Worm (Caenorhabditis elegans): ENCODE data around the gene arx-5.

arx-5 gene

DNA sequence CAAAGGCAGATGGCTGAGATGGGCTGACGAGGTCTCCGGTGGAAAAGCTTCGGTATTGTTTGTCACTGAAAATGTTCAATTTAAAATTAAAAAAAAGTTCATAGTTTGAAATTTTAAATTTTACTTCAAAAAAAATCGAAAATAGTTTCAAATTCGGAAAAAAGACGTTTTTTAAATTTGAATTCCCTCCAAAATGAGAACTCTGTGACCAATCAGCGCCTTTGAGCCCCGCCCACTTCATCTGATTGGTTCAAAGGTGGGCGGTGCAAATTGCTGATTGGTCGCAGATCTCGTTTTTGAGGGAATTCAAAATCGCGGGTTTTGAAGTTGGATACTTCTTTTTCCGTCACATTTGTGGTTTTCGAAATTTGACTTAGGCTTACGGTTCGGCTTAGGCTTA, 20.4 kb upstream of the arx-5 start:
- TF ChIP-seq peb-1 (tag; optimal IDR thresholded peaks at IDR 0.05) (no peak), ceh-16 (tag; optimal IDR thresholded peaks at IDR 0.05) (no peak), lin-39 (tag; optimal IDR thresholded peaks at IDR 0.05) (no peak), nhr-12 (tag; optimal IDR thresholded peaks at IDR 0.05) (no peak), dmd-4 (tag; optimal IDR thresholded peaks at IDR 0.05) (no peak), snpc-4 (tag; optimal IDR thresholded peaks at IDR 0.05) (no peak), zag-1 (tag; optimal IDR thresholded peaks at IDR 0.05) (no peak), sem-4 (tag; optimal IDR thresholded peaks at IDR 0.05) (no peak), nhr-6 (tag; optimal IDR thresholded peaks at IDR 0.05) (no peak), ztf-1 (GFP tag; conservative IDR thresholded peaks at IDR 0.05) (no peak), ZK546.5 (tag; optimal IDR thresholded peaks at IDR 0.05) (no peak), skn-1 (tag; optimal IDR thresholded peaks at IDR 0.05) (no peak), C34F6.9 (tag; optimal IDR thresholded peaks at IDR 0.05) (no peak), mbf-1 (tag; optimal IDR thresholded peaks at IDR 0.05) (no peak)

DNA sequence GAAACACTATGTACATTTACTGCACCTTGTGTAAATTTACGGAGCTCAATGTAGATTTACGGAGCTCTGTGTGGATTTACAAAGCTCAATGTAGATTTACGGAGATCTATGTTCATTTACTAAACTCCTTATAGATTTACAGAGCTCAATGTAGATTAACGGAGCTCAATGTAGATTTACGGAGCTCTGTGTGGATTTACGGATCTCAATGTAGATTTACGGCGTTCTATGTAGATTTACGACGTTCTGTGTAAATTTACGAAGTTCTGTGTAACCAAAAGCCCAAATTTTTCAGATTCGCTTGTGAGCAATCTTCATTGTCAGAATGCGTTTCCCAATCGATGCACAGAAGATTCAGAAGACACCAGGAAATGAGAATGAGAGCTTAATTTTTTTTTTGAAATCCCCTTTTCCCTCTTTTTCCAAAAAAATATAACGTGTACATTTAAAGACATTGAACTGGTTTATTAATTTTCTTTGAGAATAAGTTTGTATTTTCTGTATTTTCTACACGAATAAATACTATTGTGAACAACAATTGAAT, 18.9 kb upstream of the arx-5 start:
- TF ChIP-seq elt-3 (tag; optimal IDR thresholded peaks at IDR 0.05) (no peak), unc-55 (GFP tag; optimal IDR thresholded peaks at IDR 0.05) (no peak), skn-1 (tag; optimal IDR thresholded peaks at IDR 0.05) (no peak), lin-13 (GFP tag; optimal IDR thresholded peaks at IDR 0.05) (no peak), nhr-21 (tag; optimal IDR thresholded peaks at IDR 0.05) (no peak), ceh-82 (tag; optimal IDR thresholded peaks at IDR 0.05) (no peak), ceh-16 (tag; optimal IDR thresholded peaks at IDR 0.05) (no peak), sem-4 (tag; optimal IDR thresholded peaks at IDR 0.05) (no peak), nhr-129 (tag; optimal IDR thresholded peaks at IDR 0.05) (no peak), nhr-237 (tag; optimal IDR thresholded peaks at IDR 0.05) (no peak), crh-2 (tag; optimal IDR thresholded peaks at IDR 0.05) (no peak), lsy-2 (tag; optimal IDR thresholded peaks at IDR 0.05) (no peak)

DNA sequence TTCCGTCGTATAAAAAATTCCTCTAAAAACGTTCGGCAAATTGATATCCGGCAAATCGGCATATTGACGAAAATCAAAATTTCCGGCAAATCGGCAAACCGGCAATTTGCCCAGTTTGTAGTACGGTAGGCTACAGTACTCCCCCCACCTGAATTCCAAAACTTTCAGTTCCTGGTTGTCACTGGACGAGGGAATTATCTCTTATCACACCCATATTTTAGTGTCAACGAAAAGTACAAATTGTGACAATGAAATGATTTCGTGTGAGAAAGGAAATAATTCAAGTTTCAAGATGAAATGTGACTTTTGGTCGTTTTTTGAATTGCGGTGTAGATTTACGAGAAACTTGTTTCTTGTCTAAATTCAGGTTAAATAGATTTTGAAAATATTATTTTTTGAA, 15.2 kb upstream of the arx-5 start:
- TF ChIP-seq elt-3 (tag; optimal IDR thresholded peaks at IDR 0.05) (no peak), zag-1 (tag; optimal IDR thresholded peaks at IDR 0.05) (no peak), fos-1 (tag; optimal IDR thresholded peaks at IDR 0.05) (peak; percentile 28), snpc-4 (tag; optimal IDR thresholded peaks at IDR 0.05) (no peak), mdl-1 (tag; optimal IDR thresholded peaks at IDR 0.05) (no peak), alr-1 (tag; optimal IDR thresholded peaks at IDR 0.05) (no peak), blmp-1 (tag; optimal IDR thresholded peaks at IDR 0.05; ENCODE audit: insufficient read depth) (no peak), F13H6.1 (tag; optimal IDR thresholded peaks at IDR 0.05) (no peak), sma-9 (GFP tag; optimal IDR thresholded peaks at IDR 0.05) (peak; percentile 65), sma-9 (tag; optimal IDR thresholded peaks at IDR 0.05) (no peak)

DNA sequence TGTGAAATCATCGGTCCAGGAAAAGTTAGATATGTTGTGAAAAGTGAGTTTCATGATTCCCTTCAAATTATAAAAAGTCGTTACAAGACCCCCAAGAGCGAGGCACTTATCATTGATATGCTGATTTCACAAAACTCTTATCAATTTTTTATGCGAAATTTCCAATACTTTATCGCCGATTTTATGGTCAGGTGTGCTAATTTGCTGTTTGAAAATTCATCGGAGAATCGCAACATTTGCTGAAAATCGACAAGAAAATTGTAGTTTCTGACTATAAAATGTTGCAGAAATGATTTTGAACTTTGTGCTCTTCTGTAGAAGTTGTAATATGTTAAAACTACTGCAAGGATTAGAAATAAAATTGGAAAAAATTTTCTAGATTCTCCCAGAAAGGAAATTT, 13.8 kb upstream of the arx-5 start:
- TF ChIP-seq fos-1 (tag; optimal IDR thresholded peaks at IDR 0.05) (peak; percentile 39), nhr-12 (tag; optimal IDR thresholded peaks at IDR 0.05) (no peak), sma-9 (GFP tag; optimal IDR thresholded peaks at IDR 0.05) (peak; percentile 39), sma-9 (tag; optimal IDR thresholded peaks at IDR 0.05) (no peak), lin-13 (GFP tag; optimal IDR thresholded peaks at IDR 0.05) (no peak)

DNA sequence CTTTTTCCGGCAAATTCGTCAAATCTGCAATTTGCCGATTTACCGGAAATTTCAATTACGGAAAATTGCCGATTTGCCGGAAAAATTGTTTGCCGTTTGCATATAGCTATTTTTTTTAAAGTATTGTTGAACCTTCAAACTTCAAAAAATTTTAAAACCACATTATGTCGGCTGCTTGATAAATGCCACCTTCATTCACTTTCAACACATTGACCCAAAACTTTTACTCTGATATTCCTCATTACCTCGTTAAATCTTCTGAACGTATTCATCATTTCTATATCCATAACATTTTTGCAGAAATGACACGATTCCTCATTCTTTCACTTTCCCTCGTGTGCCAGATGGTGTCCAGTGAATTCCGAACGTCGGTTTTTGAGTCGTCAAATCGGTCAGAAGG, 11.2 kb upstream of the arx-5 start, which contains the start of gene Y37D8A.3:
Gene Y37D8A.3, plus strand, starts transcription at position 301 of the 400 bp plus-strand sequence.
- TF ChIP-seq lin-11 (tag; optimal IDR thresholded peaks at IDR 0.05) (no peak), nhr-21 (tag; optimal IDR thresholded peaks at IDR 0.05) (no peak), egl-27 (tag; optimal IDR thresholded peaks at IDR 0.05) (no peak), nhr-6 (tag; optimal IDR thresholded peaks at IDR 0.05) (no peak), elt-3 (tag; optimal IDR thresholded peaks at IDR 0.05) (no peak), F13H6.1 (tag; optimal IDR thresholded peaks at IDR 0.05) (no peak), sma-9 (GFP tag; optimal IDR thresholded peaks at IDR 0.05) (no peak), sma-9 (tag; optimal IDR thresholded peaks at IDR 0.05) (no peak), dmd-4 (tag; optimal IDR thresholded peaks at IDR 0.05) (no peak), lsy-2 (tag; optimal IDR thresholded peaks at IDR 0.05) (no peak), nhr-129 (tag; optimal IDR thresholded peaks at IDR 0.05) (no peak), blmp-1 (tag; optimal IDR thresholded peaks at IDR 0.05; ENCODE audit: insufficient read depth) (no peak), aly-2 (tag; optimal IDR thresholded peaks at IDR 0.05) (no peak), gmeb-1 (tag; optimal IDR thresholded peaks at IDR 0.05) (no peak), mdl-1 (tag; optimal IDR thresholded peaks at IDR 0.05) (no peak), elt-1 (tag; optimal IDR thresholded peaks at IDR 0.05) (no peak), ZK546.5 (tag; optimal IDR thresholded peaks at IDR 0.05) (no peak), nhr-77 (tag; optimal IDR thresholded peaks at IDR 0.05) (no peak), unc-62 (GFP tag; optimal IDR thresholded peaks at IDR 0.05) (no peak)

Measured in whole organism, L2 larva.